Worm (Caenorhabditis elegans): ENCODE results near the gene K07F5.22.

The K07F5.22 gene

ce11 chrIV:9913064-9913463 is 48.2 kb downstream of the K07F5.22 start:
- no peak for TF ChIP-seq lin-39 (tag; optimal IDR thresholded peaks at IDR 0.05)
- TF ChIP-seq mdl-1 (tag; optimal IDR thresholded peaks at IDR 0.05) = no peak
- no peak for TF ChIP-seq lsy-2 (tag; optimal IDR thresholded peaks at IDR 0.05)
- no peak for TF ChIP-seq lin-13 (GFP tag; optimal IDR thresholded peaks at IDR 0.05)
- TF ChIP-seq aly-2 (tag; optimal IDR thresholded peaks at IDR 0.05) = no peak
- no peak for TF ChIP-seq zag-1 (tag; optimal IDR thresholded peaks at IDR 0.05)
- no peak for TF ChIP-seq lin-11 (tag; optimal IDR thresholded peaks at IDR 0.05)
- TF ChIP-seq mbf-1 (tag; optimal IDR thresholded peaks at IDR 0.05) = no peak
- TF ChIP-seq dmd-4 (tag; optimal IDR thresholded peaks at IDR 0.05) = no peak
- no peak for TF ChIP-seq sem-4 (tag; optimal IDR thresholded peaks at IDR 0.05)
- no peak for TF ChIP-seq nhr-237 (tag; optimal IDR thresholded peaks at IDR 0.05)

- TF ChIP-seq lsy-2 (tag; optimal IDR thresholded peaks at IDR 0.05) (no peak), lin-11 (tag; optimal IDR thresholded peaks at IDR 0.05) (no peak), nhr-6 (tag; optimal IDR thresholded peaks at IDR 0.05) (no peak), ceh-16 (tag; optimal IDR thresholded peaks at IDR 0.05) (no peak), ceh-82 (tag; optimal IDR thresholded peaks at IDR 0.05) (no peak), ztf-1 (GFP tag; conservative IDR thresholded peaks at IDR 0.05) (no peak), snpc-4 (tag; optimal IDR thresholded peaks at IDR 0.05) (no peak), nhr-11 (tag; optimal IDR thresholded peaks at IDR 0.05) (no peak), skn-1 (tag; optimal IDR thresholded peaks at IDR 0.05) (no peak), sma-3 (GFP tag; optimal IDR thresholded peaks at IDR 0.05) (no peak), nhr-237 (tag; optimal IDR thresholded peaks at IDR 0.05) (no peak), nhr-23 (tag; optimal IDR thresholded peaks at IDR 0.05) (no peak), elt-1 (tag; optimal IDR thresholded peaks at IDR 0.05) (no peak), mab-5 (tag; optimal IDR thresholded peaks at IDR 0.05) (no peak), dmd-4 (tag; optimal IDR thresholded peaks at IDR 0.05) (no peak), elt-3 (tag; optimal IDR thresholded peaks at IDR 0.05) (no peak), nhr-21 (tag; optimal IDR thresholded peaks at IDR 0.05) (no peak), alr-1 (tag; optimal IDR thresholded peaks at IDR 0.05) (no peak), lin-39 (tag; optimal IDR thresholded peaks at IDR 0.05) (no peak)
Observed at ce11 chrIV:9915128-9915527, 50.2 kb downstream of the K07F5.22 start.
